Worm (Caenorhabditis elegans) whole organism, L4/young adult: ENCODE measurements around the gene fbxc-24.

Source experiments
- W03F9.2 ChIP-seq: fragments of 150-350 bp; optimal IDR thresholded peaks from 2 replicates; lab custom pipeline; 2014; ENCODE audit warnings: missing biosample characterization, missing genetic modification characterization
- him-1 ChIP-seq: sonication (generic microtip); optimal IDR thresholded peaks from 2 replicates; lab custom pipeline; 2016; ENCODE audit warnings: missing genotype, missing genetic modification reagents, missing genetic modification characterization, missing compliant biosample characterization

DNA sequence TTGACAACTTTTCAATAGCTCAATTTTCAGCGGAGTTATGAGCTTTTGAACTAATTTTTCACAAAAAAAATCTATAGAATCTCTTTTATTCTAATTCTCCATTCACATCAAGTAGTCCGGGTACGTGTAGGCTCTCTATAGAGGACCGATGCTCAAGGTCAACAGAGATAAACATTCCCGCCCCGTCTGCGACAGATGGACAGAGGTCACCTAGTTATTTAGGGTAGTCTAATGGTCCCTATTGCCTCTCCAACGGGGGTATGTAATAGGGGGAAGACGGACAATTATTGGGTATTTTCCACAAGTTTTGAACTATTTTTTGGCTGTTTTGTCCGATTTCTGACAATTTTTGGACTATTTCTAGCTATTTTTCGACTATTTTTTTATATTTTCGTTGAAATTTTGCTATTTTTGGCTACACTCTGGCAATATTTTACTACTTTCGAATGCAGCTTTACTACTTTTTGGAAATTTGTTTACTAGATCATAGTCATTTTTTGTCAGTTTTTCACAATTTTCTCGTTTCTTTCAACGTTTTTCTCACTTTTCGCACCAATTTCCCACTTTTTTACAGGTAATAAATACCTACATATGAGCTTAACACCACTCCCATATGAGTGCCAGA, 41.1 kb downstream of the fbxc-24 start, which contains the start of gene fbxc-51:
- TF ChIP-seq him-1 = no peak
- no peak for TF ChIP-seq W03F9.2 (tag; lab: Kevin White, UChicago)
